Fruit fly (Drosophila melanogaster) whole organism, pupa: ENCODE data around the gene Ptip.

Source experiments
- CG10348 ChIP-seq: fragments of 200-800 bp; sonication (Bioruptor generic); IDR thresholded peaks from 2 replicates; pipeline ENCODE4 v1.3.6; 2022; ENCODE audit warnings: missing biosample characterization, missing genetic modification characterization
- CG12605 ChIP-seq: fragments of 200-800 bp; sonication (Bioruptor generic); IDR thresholded peaks from 2 replicates; pipeline ENCODE4 v1.3.6; 2022; ENCODE audit warnings: missing biosample characterization, missing genetic modification characterization
- CG13204 ChIP-seq: fragments of 200-800 bp; sonication (Bioruptor generic); optimal IDR thresholded peaks from 2 replicates; lab custom pipeline; 2018; ENCODE audit warnings: missing biosample characterization, mild to moderate bottlenecking, missing genetic modification characterization, moderate library complexity
- CG14655 ChIP-seq: fragments of 200-800 bp; sonication (Bioruptor generic); optimal IDR thresholded peaks from 3 replicates; lab custom pipeline; 2017; ENCODE audit warnings: mild to moderate bottlenecking, missing biosample characterization, missing genetic modification reagents, missing genetic modification characterization
- CG15710 ChIP-seq: fragments of 200-800 bp; sonication (Bioruptor generic); optimal IDR thresholded peaks from 2 replicates; lab custom pipeline; 2018; ENCODE audit warnings: missing biosample characterization, mild to moderate bottlenecking, missing genetic modification characterization, moderate library complexity
- CG17806 ChIP-seq: fragments of 200-800 bp; sonication (Bioruptor generic); optimal IDR thresholded peaks from 2 replicates; lab custom pipeline; 2018; ENCODE audit warnings: missing biosample characterization, mild to moderate bottlenecking, missing genetic modification characterization, moderate library complexity
- CG32121 ChIP-seq: fragments of 200-800 bp; sonication (Bioruptor generic); IDR thresholded peaks from 2 replicates; pipeline ENCODE4 v1.3.6; 2022; ENCODE audit warnings: missing biosample characterization, missing genetic modification characterization
- CG34367 ChIP-seq: fragments of 200-800 bp; sonication (Bioruptor generic); optimal IDR thresholded peaks from 2 replicates; lab custom pipeline; 2018; ENCODE audit warnings: missing biosample characterization, mild to moderate bottlenecking, missing genetic modification characterization
- CG4496 ChIP-seq: fragments of 200-800 bp; sonication (Bioruptor generic); IDR thresholded peaks from 3 replicates; pipeline ENCODE4 v1.3.6; 2022; ENCODE audit warnings: missing biosample characterization, missing genetic modification characterization
- CG8159 ChIP-seq: fragments of 200-800 bp; sonication (Bioruptor generic); optimal IDR thresholded peaks from 3 replicates; lab custom pipeline; 2018; ENCODE audit warnings: missing biosample characterization, mild to moderate bottlenecking, missing genetic modification characterization, moderate library complexity
- CG8301 ChIP-seq: fragments of 200-800 bp; sonication (Bioruptor generic); optimal IDR thresholded peaks from 2 replicates; lab custom pipeline; 2018; ENCODE audit warnings: missing biosample characterization, mild to moderate bottlenecking, missing genetic modification characterization
- CG9948 ChIP-seq: fragments of 200-800 bp; sonication (Bioruptor generic); optimal IDR thresholded peaks from 2 replicates; lab custom pipeline; 2018; ENCODE audit warnings: missing biosample characterization, mild to moderate bottlenecking, missing genetic modification characterization, moderate library complexity
- D1 ChIP-seq: fragments of 200-800 bp; sonication (Bioruptor generic); optimal IDR thresholded peaks from 2 replicates; lab custom pipeline; 2018; ENCODE audit warnings: missing biosample characterization, mild to moderate bottlenecking, missing genetic modification characterization, moderate library complexity
- EcR ChIP-seq: fragments of 200-800 bp; sonication (Bioruptor generic); optimal IDR thresholded peaks from 3 replicates; lab custom pipeline; 2019; ENCODE audit warnings: missing biosample characterization, missing genetic modification characterization, mild to moderate bottlenecking, moderate library complexity, missing genetic modification reagents
- Ets98B ChIP-seq: fragments of 200-800 bp; sonication (Bioruptor generic); IDR thresholded peaks from 2 replicates; pipeline ENCODE4 v1.3.6; 2022; ENCODE audit warnings: missing biosample characterization, missing genetic modification characterization
- Pif1A ChIP-seq: fragments of 200-800 bp; sonication (Bioruptor generic); optimal IDR thresholded peaks from 3 replicates; lab custom pipeline; 2016; ENCODE audit warnings: missing biosample characterization, missing genetic modification characterization
- Pif1B ChIP-seq: fragments of 200-800 bp; sonication (Bioruptor generic); optimal IDR thresholded peaks from 3 replicates; lab custom pipeline; 2016; ENCODE audit warnings: missing biosample characterization, missing genetic modification characterization
- Snoo ChIP-seq: fragments of 200-800 bp; sonication (Bioruptor generic); optimal IDR thresholded peaks from 3 replicates; lab custom pipeline; 2017; ENCODE audit warnings: missing biosample characterization, mild to moderate bottlenecking, missing genetic modification characterization, inconsistent platforms
- fd96Ca ChIP-seq: fragments of 200-800 bp; sonication (Bioruptor generic); IDR thresholded peaks from 3 replicates; pipeline ENCODE4 v1.3.6; 2022; ENCODE audit warnings: missing biosample characterization, missing genetic modification characterization
- gl ChIP-seq: fragments of 200-800 bp; sonication (Bioruptor generic); optimal IDR thresholded peaks from 2 replicates; lab custom pipeline; 2018; ENCODE audit warnings: missing biosample characterization, mild to moderate bottlenecking, missing genetic modification characterization
- rn ChIP-seq: fragments of 200-800 bp; sonication (Bioruptor generic); IDR thresholded peaks from 2 replicates; pipeline ENCODE4 v1.3.6; 2022; ENCODE audit warnings: missing biosample characterization, missing genetic modification characterization

The Ptip gene

DNA sequence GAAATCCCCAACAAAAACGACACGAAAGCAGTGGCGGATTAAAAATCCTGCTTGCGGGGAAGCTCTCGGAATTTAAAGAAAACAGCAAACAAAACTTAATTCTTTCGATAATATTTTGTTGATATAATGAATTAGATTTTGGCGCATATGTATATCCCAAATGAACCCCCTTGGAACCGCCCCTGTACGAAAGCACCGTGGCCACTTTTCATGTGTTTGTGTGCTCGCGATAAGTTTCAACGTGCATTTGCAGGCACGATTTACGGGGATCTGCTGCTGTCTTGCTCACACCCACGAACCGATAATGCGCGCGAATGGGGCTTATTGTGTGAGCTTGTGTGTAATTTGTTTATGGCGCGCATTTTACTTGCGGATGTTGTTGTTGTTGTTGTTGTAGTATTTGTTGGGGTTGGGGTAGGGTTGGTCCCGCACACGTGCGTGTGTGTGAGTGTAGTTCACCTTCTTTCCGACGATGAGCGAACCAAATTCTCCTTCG, 23.9 kb downstream of the Ptip start:
- TF ChIP-seq CG8301 (peak; percentile 98), CG13204 (GFP tag; lab: Kevin White, UChicago) (peak; percentile 93), Pif1A (GFP tag; lab: Kevin White, UChicago) (peak; percentile 98), rn (GFP tag; lab: Robert Waterston, UW) (peak; percentile 97), Snoo (tag; lab: Kevin White, UChicago) (peak; percentile 96), CG14655 (GFP tag; lab: Kevin White, UChicago) (peak; percentile 98), CG10348 (GFP tag; lab: Robert Waterston, UW) (peak; percentile 98), CG8159 (tag; lab: Kevin White, UChicago) (peak; percentile 97), CG32121 (GFP tag; lab: Robert Waterston, UW) (peak; percentile 98), CG9948 (peak; percentile 97), gl (tag; lab: Kevin White, UChicago) (peak; percentile 94), Ets98B (peak; percentile 99), EcR (GFP tag; lab: Kevin White, UChicago) (peak; percentile 48), CG17806 (tag; lab: Kevin White, UChicago) (peak; percentile 97), Pif1B (peak; percentile 98), D1 (tag; lab: Kevin White, UChicago) (no peak), fd96Ca (GFP tag; lab: Robert Waterston, UW) (peak; percentile 100), CG15710 (tag; lab: Kevin White, UChicago) (peak; percentile 97), CG12605 (GFP tag; lab: Robert Waterston, UW) (peak; percentile 96), CG4496 (GFP tag; lab: Robert Waterston, UW) (peak; percentile 99), CG34367 (tag; lab: Kevin White, UChicago) (peak; percentile 96)

DNA sequence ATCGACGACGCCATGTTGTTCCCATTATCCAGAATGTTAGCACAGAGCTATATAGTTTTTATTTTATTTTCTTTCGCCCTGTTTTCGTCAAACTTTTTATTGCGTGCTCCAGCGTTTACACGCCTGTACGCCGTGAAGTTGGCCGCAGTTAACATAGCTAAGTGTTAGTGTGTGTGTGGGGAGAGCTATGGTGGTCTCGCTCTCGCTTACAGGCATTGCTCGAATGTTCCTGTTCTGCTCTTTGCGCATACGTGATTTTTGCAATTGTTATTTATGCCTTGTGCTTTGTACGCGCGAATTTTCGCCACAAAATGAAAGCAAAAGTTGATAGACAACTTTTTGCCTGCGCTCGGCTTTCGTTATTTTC, 24.9 kb downstream of the Ptip start:
- TF ChIP-seq CG8159 (tag; lab: Kevin White, UChicago) (no peak), EcR (GFP tag; lab: Kevin White, UChicago) (no peak), gl (tag; lab: Kevin White, UChicago) (no peak), CG13204 (GFP tag; lab: Kevin White, UChicago) (peak; percentile 18), CG12605 (GFP tag; lab: Robert Waterston, UW) (peak; percentile 35; the same call in 1 of the 2 replicates), rn (GFP tag; lab: Robert Waterston, UW) (no peak), CG10348 (GFP tag; lab: Robert Waterston, UW) (no peak), CG14655 (GFP tag; lab: Kevin White, UChicago) (peak; percentile 17), CG8301 (no peak), CG9948 (no peak), D1 (tag; lab: Kevin White, UChicago) (no peak), CG4496 (GFP tag; lab: Robert Waterston, UW) (peak; percentile 17; the same call in 1 of the 3 replicates), Snoo (tag; lab: Kevin White, UChicago) (no peak), CG34367 (tag; lab: Kevin White, UChicago) (no peak), fd96Ca (GFP tag; lab: Robert Waterston, UW) (peak; percentile 56; the same call in 1 of the 3 replicates), Pif1A (GFP tag; lab: Kevin White, UChicago) (no peak), Ets98B (peak; percentile 55), CG17806 (tag; lab: Kevin White, UChicago) (no peak), CG15710 (tag; lab: Kevin White, UChicago) (no peak), CG32121 (GFP tag; lab: Robert Waterston, UW) (peak; percentile 47; the same call in 1 of the 2 replicates), Pif1B (no peak)

- peak; percentile 11 for TF ChIP-seq gl (tag; lab: Kevin White, UChicago)
- peak; percentile 21 for TF ChIP-seq CG8301
- peak; percentile 21 for TF ChIP-seq CG15710 (tag; lab: Kevin White, UChicago)
- TF ChIP-seq fd96Ca (GFP tag; lab: Robert Waterston, UW): peak; percentile 34; the same call in 2 of the 3 replicates
- no peak for TF ChIP-seq CG10348 (GFP tag; lab: Robert Waterston, UW)
- no peak for TF ChIP-seq CG8159 (tag; lab: Kevin White, UChicago)
- TF ChIP-seq Pif1B: no peak
- peak; percentile 43 for TF ChIP-seq CG34367 (tag; lab: Kevin White, UChicago)
- peak; percentile 71; the same call in 2 of the 3 replicates for TF ChIP-seq CG4496 (GFP tag; lab: Robert Waterston, UW)
- TF ChIP-seq CG9948: no peak
- TF ChIP-seq, all 21 proteins: peak for 6
Observed at dm6 chr3L:14003297-14004040, 25.5 kb downstream of the Ptip start.

- TF ChIP-seq Pif1B: peak; percentile 67
- TF ChIP-seq CG34367 (tag; lab: Kevin White, UChicago): peak; percentile 4
- no peak for TF ChIP-seq CG14655 (GFP tag; lab: Kevin White, UChicago)
- no peak for TF ChIP-seq rn (GFP tag; lab: Robert Waterston, UW)
- no peak for TF ChIP-seq CG8301
- TF ChIP-seq Snoo (tag; lab: Kevin White, UChicago): no peak
- no peak for TF ChIP-seq CG17806 (tag; lab: Kevin White, UChicago)
- TF ChIP-seq Pif1A (GFP tag; lab: Kevin White, UChicago): no peak
- TF ChIP-seq Ets98B: peak; percentile 54; the same call in 1 of the 2 replicates
- no peak for TF ChIP-seq CG12605 (GFP tag; lab: Robert Waterston, UW)
- peak; percentile 43; the same call in 1 of the 2 replicates for TF ChIP-seq CG32121 (GFP tag; lab: Robert Waterston, UW)
Observed at dm6 chr3L:14002524-14003135, 26.3 kb downstream of the Ptip start.
